Fruit fly (Drosophila melanogaster) Kc167 (cell line): Measurements from ENCODE around the gene CG8188.

ENCODE experiments used
- Myc ChIP-seq: fragments of >200 bp; optimal IDR thresholded peaks from 2 replicates; lab custom pipeline; 2017; ENCODE audit warnings: missing external identifiers
- Sin3A ChIP-seq: fragments of >200 bp; optimal IDR thresholded peaks from 2 replicates; lab custom pipeline; 2018; ENCODE audit warnings: missing external identifiers
- h ChIP-seq: fragments of >200 bp; optimal IDR thresholded peaks from 3 replicates; lab custom pipeline; 2018; ENCODE audit warnings: missing external identifiers
- psq ChIP-seq: fragments of >200 bp; optimal IDR thresholded peaks from 2 replicates; lab custom pipeline; 2017; ENCODE audit warnings: missing external identifiers
- ttk ChIP-seq: sonication (Bioruptor generic); optimal IDR thresholded peaks from 2 replicates; lab custom pipeline; 2017; ENCODE audit warnings: missing external identifiers

DNA sequence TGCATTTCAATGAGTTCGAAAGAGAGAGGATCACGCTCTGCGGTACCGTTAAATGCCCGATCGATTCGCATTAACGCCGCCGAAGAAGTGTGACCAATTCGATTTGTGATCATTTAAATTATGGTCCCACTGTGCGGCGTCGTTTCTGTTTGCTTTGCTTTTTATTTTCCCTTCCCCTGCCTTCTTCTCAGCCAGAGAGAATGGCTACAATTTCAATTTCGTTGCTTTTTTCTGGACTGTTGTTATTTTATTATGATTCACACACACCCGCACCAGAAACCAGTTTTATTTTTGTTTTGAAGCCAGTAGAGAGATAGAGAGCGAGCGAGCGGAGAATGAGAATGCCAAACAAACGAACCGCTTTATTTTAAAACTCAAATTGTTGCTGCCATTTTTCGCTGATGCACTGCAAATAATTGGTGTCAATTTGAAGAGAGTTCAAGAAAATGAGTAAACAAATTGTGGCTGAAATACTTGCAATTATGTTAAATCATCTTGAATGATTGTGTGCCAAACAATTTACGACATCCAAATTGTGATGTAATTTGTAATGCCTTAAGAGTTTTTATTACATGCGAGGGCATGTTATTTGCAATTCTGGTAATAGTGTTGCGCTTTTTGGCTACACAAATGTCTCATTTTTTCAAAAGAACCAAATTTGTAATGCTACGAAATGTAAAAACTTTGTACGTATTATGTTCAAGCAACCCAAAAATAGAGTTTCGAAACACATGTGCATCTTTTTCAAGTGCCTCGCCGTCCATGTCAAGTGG is 40.0 kb upstream of the CG8188 start:
- TF ChIP-seq Myc = no peak
- no peak for TF ChIP-seq Sin3A (lab: Kevin White, UChicago)
- TF ChIP-seq psq (lab: Kevin White, UChicago) = no peak
- no peak for TF ChIP-seq ttk (lab: Kevin White, UChicago)
- no peak for TF ChIP-seq h
